Worm (Caenorhabditis elegans) whole organism, L4 larva: Measurements from ENCODE around the gene cri-3.
A peak's percentile ranks its signal among the peaks of the same experiment; 100 is the strongest.

ENCODE experiments used
- T20F7.1 ChIP-seq: fragments of 200-800 bp; sonication (Bioruptor generic); optimal IDR thresholded peaks from 2 replicates; lab custom pipeline; 2018; ENCODE audit warnings: mild to moderate bottlenecking, missing genetic modification characterization, missing compliant biosample characterization
- Y75B8A.6 ChIP-seq: fragments of 200-800 bp; sonication (Bioruptor generic); IDR thresholded peaks from 2 replicates; pipeline ENCODE4 v1.3.6; 2022; ENCODE audit warnings: missing genetic modification reagents, missing genetic modification characterization, missing compliant biosample characterization
- aha-1 ChIP-seq: fragments of 150-350 bp; peaks from one replicate; lab custom pipeline; 2014; ENCODE audit warnings: missing biosample characterization, missing genetic modification characterization
- dve-1 ChIP-seq: sonication (generic microtip); optimal IDR thresholded peaks from 2 replicates; lab custom pipeline; 2017; ENCODE audit warnings: antibody characterized with exemption, mild to moderate bottlenecking, missing genetic modification characterization, missing compliant biosample characterization; ENCODE audit not compliant: insufficient read depth
- lin-15B ChIP-seq: fragments of 150-350 bp; sonication (generic microtip); optimal IDR thresholded peaks from 3 replicates; lab custom pipeline; 2014; ENCODE audit warnings: missing biosample characterization, missing genetic modification characterization
- mxl-2 ChIP-seq: fragments of 200-800 bp; sonication (Bioruptor generic); conservative IDR thresholded peaks from 2 replicates; pipeline ENCODE4 v1.3.6; 2022; ENCODE audit warnings: missing genetic modification reagents, missing genetic modification characterization, missing compliant biosample characterization
- nhr-111 ChIP-seq: fragments of 200-800 bp; sonication (Bioruptor generic); optimal IDR thresholded peaks from 2 replicates; lab custom pipeline; 2018; ENCODE audit warnings: mild to moderate bottlenecking, missing genetic modification characterization, missing compliant biosample characterization
- nhr-25 ChIP-seq: sonication (generic microtip); optimal IDR thresholded peaks from 2 replicates; lab custom pipeline; 2017; ENCODE audit warnings: missing genetic modification characterization, mild to moderate bottlenecking, missing compliant biosample characterization, antibody characterized with exemption, moderate library complexity, borderline replicate concordance; ENCODE audit not compliant: insufficient read depth
- unc-130 ChIP-seq: sonication (generic microtip); optimal IDR thresholded peaks from 2 replicates; lab custom pipeline; 2016; ENCODE audit warnings: missing genetic modification reagents, missing genetic modification characterization, missing compliant biosample characterization

- TF ChIP-seq lin-15B (tag; lab: Kevin White, UChicago) (no peak), dve-1 (tag; lab: Kevin White, UChicago) (peak; percentile 85), Y75B8A.6 (no peak), T20F7.1 (GFP tag; lab: Kevin White, UChicago) (no peak), aha-1 (no peak), nhr-25 (tag; lab: Kevin White, UChicago) (no peak), mxl-2 (GFP tag; lab: Robert Waterston, UW) (no peak), unc-130 (GFP tag; lab: Kevin White, UChicago) (no peak), nhr-111 (GFP tag; lab: Kevin White, UChicago) (no peak)
Observed at ce11 chrIII:3370054-3370453, 26.1 kb upstream of the cri-3 start, which contains the start of gene prk-2.
